Worm (Caenorhabditis elegans): ENCODE measurements around the gene F55B12.2.

DNA sequence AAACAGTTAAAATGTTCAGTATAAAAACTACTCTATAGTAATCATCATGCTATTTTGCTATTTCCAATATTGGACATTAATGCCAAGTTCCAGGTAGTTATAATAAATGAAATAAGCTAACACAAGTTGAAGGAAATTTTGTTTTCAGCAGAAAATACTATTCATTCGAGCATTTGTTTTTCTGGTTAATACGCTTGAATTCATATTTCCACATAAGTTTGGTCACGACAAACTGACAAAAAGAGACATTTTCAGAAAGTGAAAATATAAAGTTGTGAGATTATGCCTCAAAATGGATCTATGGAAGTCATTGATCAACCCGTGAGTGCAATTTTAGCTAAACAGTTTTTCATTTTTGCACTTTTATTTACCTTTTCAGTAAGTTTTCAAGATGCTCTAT lies 28.4 kb upstream of the F55B12.2 start, which contains the start of gene srx-131:
- TF ChIP-seq unc-62 (GFP tag; optimal IDR thresholded peaks at IDR 0.05) (no peak), fos-1 (tag; optimal IDR thresholded peaks at IDR 0.05) (no peak), lin-13 (GFP tag; optimal IDR thresholded peaks at IDR 0.05) (no peak), crh-2 (tag; optimal IDR thresholded peaks at IDR 0.05) (no peak), unc-39 (tag; optimal IDR thresholded peaks at IDR 0.05) (no peak), mdl-1 (tag; optimal IDR thresholded peaks at IDR 0.05) (no peak), nhr-77 (tag; optimal IDR thresholded peaks at IDR 0.05) (no peak), nhr-12 (tag; optimal IDR thresholded peaks at IDR 0.05) (no peak), egl-27 (tag; optimal IDR thresholded peaks at IDR 0.05) (no peak), lin-39 (tag; optimal IDR thresholded peaks at IDR 0.05) (no peak), zag-1 (tag; optimal IDR thresholded peaks at IDR 0.05) (no peak), ama-1 (optimal IDR thresholded peaks at IDR 0.05) (no peak), aly-2 (tag; optimal IDR thresholded peaks at IDR 0.05) (no peak), lin-11 (tag; optimal IDR thresholded peaks at IDR 0.05) (no peak)
